Worm (Caenorhabditis elegans) whole organism, L4/young adult: ENCODE data around the gene T12A7.9.

ENCODE experiments used
- W03F9.2 ChIP-seq: fragments of 150-350 bp; optimal IDR thresholded peaks from 2 replicates; lab custom pipeline; 2014; ENCODE audit warnings: missing biosample characterization, missing genetic modification characterization
- dao-5 ChIP-seq: sonication (generic microtip); optimal IDR thresholded peaks from 2 replicates; lab custom pipeline; 2016; ENCODE audit warnings: missing genotype, missing genetic modification characterization, moderate library complexity, missing compliant biosample characterization
- him-1 ChIP-seq: sonication (generic microtip); optimal IDR thresholded peaks from 2 replicates; lab custom pipeline; 2016; ENCODE audit warnings: missing genotype, missing genetic modification reagents, missing genetic modification characterization, missing compliant biosample characterization

DNA sequence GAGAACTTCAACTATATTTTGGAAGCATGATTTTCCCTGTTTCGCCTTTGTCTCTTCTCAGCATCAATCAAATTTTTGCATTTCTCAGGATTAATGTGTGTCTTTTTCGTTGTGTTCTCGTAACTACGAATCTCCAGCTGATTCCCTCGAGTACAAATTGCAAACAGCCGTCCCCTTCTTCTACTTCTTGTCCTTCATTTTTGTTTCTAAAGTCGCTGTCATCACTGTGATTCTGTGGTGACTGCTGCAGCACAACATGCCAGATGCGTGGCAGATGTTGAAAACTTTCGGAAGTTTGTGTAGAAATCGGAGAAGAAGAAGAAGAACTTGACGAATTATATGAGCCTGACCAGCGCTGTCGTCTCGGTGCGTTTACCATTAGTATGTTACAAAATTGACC lies 42.5 kb downstream of the T12A7.9 start:
- no peak for TF ChIP-seq him-1 (tag; lab: Kevin White, UChicago)
- TF ChIP-seq W03F9.2 (tag; lab: Kevin White, UChicago): no peak
- TF ChIP-seq dao-5 (tag; lab: Kevin White, UChicago): no peak
